Fruit fly (Drosophila melanogaster) whole organism, embryonic: ENCODE data around the gene mRRF1.
A peak's percentile ranks its signal among the peaks of the same experiment; 100 is the strongest.

Experiments
- ATbp ChIP-seq: fragments of 200-800 bp; sonication (Bioruptor generic); optimal IDR thresholded peaks from 2 replicates; lab custom pipeline; 2017; ENCODE audit warnings: missing biosample characterization, mild to moderate bottlenecking, missing genetic modification characterization, missing genetic modification reagents
- Bdp1 ChIP-seq: fragments of 200-800 bp; sonication (Bioruptor generic); optimal IDR thresholded peaks from 3 replicates; lab custom pipeline; 2016; ENCODE audit warnings: missing biosample characterization, missing genetic modification characterization
- CG10979 ChIP-seq: fragments of 200-800 bp; sonication (Bioruptor generic); optimal IDR thresholded peaks from 2 replicates; lab custom pipeline; 2018; ENCODE audit warnings: missing biosample characterization, mild to moderate bottlenecking, missing genetic modification characterization, moderate library complexity
- CG11560 ChIP-seq: fragments of 200-800 bp; sonication (Bioruptor generic); IDR thresholded peaks from 3 replicates; pipeline ENCODE4 v1.3.6; 2022; ENCODE audit warnings: missing biosample characterization, missing genetic modification characterization
- CG12769 ChIP-seq: fragments of 200-800 bp; sonication (Bioruptor generic); optimal IDR thresholded peaks from 2 replicates; lab custom pipeline; 2019; ENCODE audit warnings: missing biosample characterization, mild to moderate bottlenecking, missing genetic modification characterization, moderate library complexity
- CG12942 ChIP-seq: fragments of 200-800 bp; sonication (Bioruptor generic); optimal IDR thresholded peaks from 3 replicates; lab custom pipeline; 2016; ENCODE audit warnings: missing biosample characterization, missing genetic modification characterization
- CG14441 ChIP-seq: fragments of 200-800 bp; sonication (Bioruptor generic); IDR thresholded peaks from 2 replicates; pipeline ENCODE4 v1.3.6; 2022; ENCODE audit warnings: missing biosample characterization, missing genetic modification characterization
- CG18619 ChIP-seq: fragments of 200-800 bp; sonication (Bioruptor generic); optimal IDR thresholded peaks from 3 replicates; lab custom pipeline; 2017; ENCODE audit warnings: missing biosample characterization, mild to moderate bottlenecking, missing genetic modification characterization
- CG2678 ChIP-seq: fragments of 200-800 bp; sonication (Bioruptor generic); optimal IDR thresholded peaks from 3 replicates; lab custom pipeline; 2019; ENCODE audit warnings: missing biosample characterization, mild to moderate bottlenecking, missing genetic modification characterization, moderate library complexity
- CG2712 ChIP-seq: fragments of 200-800 bp; optimal IDR thresholded peaks from 3 replicates; lab custom pipeline; 2019; ENCODE audit warnings: missing biosample characterization, mild to moderate bottlenecking, missing genetic modification characterization, moderate library complexity
- CG31365 ChIP-seq: fragments of 200-800 bp; sonication (Bioruptor generic); optimal IDR thresholded peaks from 2 replicates; lab custom pipeline; 2018; ENCODE audit warnings: missing biosample characterization, mild to moderate bottlenecking, missing genetic modification characterization
- CG31388 ChIP-seq: fragments of 200-800 bp; sonication (Bioruptor generic); optimal IDR thresholded peaks from 2 replicates; lab custom pipeline; 2016; ENCODE audit warnings: missing biosample characterization, missing genetic modification characterization
- CG33213 ChIP-seq: fragments of 200-800 bp; sonication (Bioruptor generic); optimal IDR thresholded peaks from 3 replicates; lab custom pipeline; 2016; ENCODE audit warnings: missing biosample characterization, missing genetic modification characterization
- CG43689 ChIP-seq: fragments of 200-800 bp; sonication (Bioruptor generic); IDR thresholded peaks from 2 replicates; pipeline ENCODE4 v1.3.6; 2022; ENCODE audit warnings: missing biosample characterization, missing genetic modification characterization
- CG6683 ChIP-seq: fragments of 200-800 bp; sonication (Bioruptor generic); optimal IDR thresholded peaks from 2 replicates; lab custom pipeline; 2017; ENCODE audit warnings: missing biosample characterization, mild to moderate bottlenecking, missing genetic modification characterization, missing genetic modification reagents
- CG7372 ChIP-seq: fragments of 200-800 bp; sonication (Bioruptor generic); IDR thresholded peaks from 2 replicates; pipeline ENCODE4 v1.3.6; 2022; ENCODE audit warnings: missing biosample characterization, missing genetic modification characterization
- CG7928 ChIP-seq: fragments of 200-800 bp; sonication (Bioruptor generic); optimal IDR thresholded peaks from 2 replicates; lab custom pipeline; 2017; ENCODE audit warnings: missing biosample characterization, mild to moderate bottlenecking, missing genetic modification characterization
- CTCF ChIP-seq: fragments of 200-800 bp; sonication (Bioruptor generic); optimal IDR thresholded peaks from 2 replicates; lab custom pipeline; 2017; ENCODE audit warnings: missing biosample characterization, mild to moderate bottlenecking, missing genetic modification characterization, moderate library complexity
- Chrac-16 ChIP-seq: fragments of 200-800 bp; sonication (Bioruptor generic); optimal IDR thresholded peaks from 3 replicates; lab custom pipeline; 2016; ENCODE audit warnings: missing biosample characterization, missing genetic modification characterization
- Dip2 ChIP-seq: fragments of 200-800 bp; sonication (Bioruptor generic); IDR thresholded peaks from 2 replicates; pipeline ENCODE4 v1.3.6; 2022; ENCODE audit warnings: missing biosample characterization, missing genetic modification characterization
- H15 ChIP-seq: fragments of 200-800 bp; sonication (Bioruptor generic); IDR thresholded peaks from 3 replicates; pipeline ENCODE4 v1.3.6; 2022; ENCODE audit warnings: missing biosample characterization, missing genetic modification characterization
- HmgD ChIP-seq: fragments of 200-800 bp; sonication (Bioruptor generic); optimal IDR thresholded peaks from 3 replicates; lab custom pipeline; 2016; ENCODE audit warnings: missing biosample characterization, missing genetic modification characterization
- Hsf ChIP-seq: fragments of 200-800 bp; sonication (Bioruptor generic); optimal IDR thresholded peaks from 3 replicates; lab custom pipeline; 2016; ENCODE audit warnings: missing biosample characterization, missing genetic modification characterization
- Lhr ChIP-seq: fragments of 200-800 bp; sonication (Bioruptor generic); optimal IDR thresholded peaks from 3 replicates; lab custom pipeline; 2017; ENCODE audit warnings: mild to moderate bottlenecking, missing biosample characterization, missing genetic modification reagents, missing genetic modification characterization
- Max ChIP-seq: fragments of 200-800 bp; sonication (Bioruptor generic); optimal IDR thresholded peaks from 2 replicates; lab custom pipeline; 2016; ENCODE audit warnings: missing biosample characterization, mild to moderate bottlenecking, missing genetic modification characterization
- Nf-YA ChIP-seq: fragments of 200-800 bp; sonication (Bioruptor generic); IDR thresholded peaks from 2 replicates; pipeline ENCODE4 v1.3.6; 2022; ENCODE audit warnings: missing biosample characterization, missing genetic modification characterization
- Nf-YC ChIP-seq: fragments of 200-800 bp; optimal IDR thresholded peaks from 3 replicates; lab custom pipeline; 2019; ENCODE audit warnings: missing biosample characterization, mild to moderate bottlenecking, missing genetic modification characterization, moderate library complexity
- NfI ChIP-seq: fragments of 200-800 bp; sonication (Bioruptor generic); optimal IDR thresholded peaks from 3 replicates; lab custom pipeline; 2018; ENCODE audit warnings: missing biosample characterization, mild to moderate bottlenecking, missing genetic modification characterization, moderate library complexity
- Pdp1 ChIP-seq, 2 experiments: fragments of 200-800 bp; sonication (Bioruptor generic); optimal IDR thresholded peaks; 3 replicates each; lab custom pipeline; 2016; ENCODE audit warnings: missing biosample characterization in 2 of 2, missing genetic modification characterization in 2 of 2, mild to moderate bottlenecking in 1 of 2, moderate library complexity in 1 of 2
- Ravus ChIP-seq: fragments of 200-800 bp; sonication (Bioruptor generic); IDR thresholded peaks from 2 replicates; pipeline ENCODE4 v1.3.6; 2022; ENCODE audit warnings: missing biosample characterization, missing genetic modification characterization
- Side ChIP-seq: fragments of 200-800 bp; sonication (Bioruptor generic); optimal IDR thresholded peaks from 2 replicates; lab custom pipeline; 2016; ENCODE audit warnings: missing biosample characterization, missing genetic modification characterization
- Sry-δ ChIP-seq: fragments of 200-800 bp; sonication (Bioruptor generic); optimal IDR thresholded peaks from 2 replicates; lab custom pipeline; 2016; ENCODE audit warnings: missing biosample characterization, missing genetic modification characterization
- Xrp1 ChIP-seq: fragments of 200-800 bp; sonication (Bioruptor generic); IDR thresholded peaks from 2 replicates; pipeline ENCODE4 v1.3.6; 2022; ENCODE audit warnings: missing biosample characterization, missing genetic modification characterization
- al ChIP-seq: fragments of 200-800 bp; sonication (Bioruptor generic); IDR thresholded peaks from 2 replicates; pipeline ENCODE4 v1.3.6; 2022; ENCODE audit warnings: missing biosample characterization, missing genetic modification characterization
- bsh ChIP-seq, 2 experiments: fragments of 200-800 bp; sonication (Bioruptor generic); optimal IDR thresholded peaks; 2 replicates each; lab custom pipeline; 2017 to 2018; ENCODE audit warnings: mild to moderate bottlenecking in 2 of 2, missing biosample characterization in 2 of 2, missing genetic modification characterization in 2 of 2, moderate library complexity in 1 of 2
- crc ChIP-seq: fragments of 200-800 bp; sonication (Bioruptor generic); optimal IDR thresholded peaks from 2 replicates; lab custom pipeline; 2016; ENCODE audit warnings: missing biosample characterization, missing genetic modification characterization
- crol ChIP-seq: fragments of 200-800 bp; sonication (Bioruptor generic); IDR thresholded peaks from 2 replicates; pipeline ENCODE4 v1.3.6; 2022; ENCODE audit warnings: missing biosample characterization, missing genetic modification characterization
- disco-r ChIP-seq: fragments of 200-800 bp; sonication (Bioruptor generic); optimal IDR thresholded peaks from 2 replicates; lab custom pipeline; 2016; ENCODE audit warnings: missing biosample characterization, missing genetic modification characterization
- dysf ChIP-seq: fragments of 200-800 bp; sonication (Bioruptor generic); IDR thresholded peaks from 3 replicates; pipeline ENCODE4 v1.3.6; 2022; ENCODE audit warnings: missing biosample characterization, missing genetic modification characterization
- fd64A ChIP-seq: fragments of 200-800 bp; sonication (Bioruptor generic); optimal IDR thresholded peaks from 3 replicates; lab custom pipeline; 2018; ENCODE audit warnings: missing biosample characterization, mild to moderate bottlenecking, missing genetic modification characterization
- gce ChIP-seq: fragments of 200-800 bp; sonication (Bioruptor generic); IDR thresholded peaks from 3 replicates; pipeline ENCODE4 v1.3.6; 2022; ENCODE audit warnings: missing biosample characterization, missing genetic modification characterization
- gem ChIP-seq: fragments of 200-800 bp; sonication (Bioruptor generic); optimal IDR thresholded peaks from 2 replicates; lab custom pipeline; 2019; ENCODE audit warnings: missing biosample characterization, mild to moderate bottlenecking, missing genetic modification characterization, moderate library complexity
- onecut ChIP-seq: fragments of 200-800 bp; sonication (Bioruptor generic); IDR thresholded peaks from 2 replicates; pipeline ENCODE4 v1.3.6; 2022; ENCODE audit warnings: missing biosample characterization, missing genetic modification characterization
- p53 ChIP-seq: fragments of 200-800 bp; sonication (Bioruptor generic); optimal IDR thresholded peaks from 2 replicates; lab custom pipeline; 2016; ENCODE audit warnings: missing biosample characterization, missing genetic modification characterization
- psq ChIP-seq: fragments of 200-800 bp; sonication (Bioruptor generic); optimal IDR thresholded peaks from 2 replicates; lab custom pipeline; 2017; ENCODE audit warnings: missing biosample characterization, missing genetic modification characterization
- row ChIP-seq: fragments of 200-800 bp; sonication (Bioruptor generic); IDR thresholded peaks from 3 replicates; pipeline ENCODE4 v1.3.6; 2022; ENCODE audit warnings: missing biosample characterization, missing genetic modification characterization
- run ChIP-seq: fragments of 200-800 bp; sonication (Bioruptor generic); optimal IDR thresholded peaks from 3 replicates; lab custom pipeline; 2018; ENCODE audit warnings: missing biosample characterization, mild to moderate bottlenecking, missing genetic modification characterization
- seq ChIP-seq: fragments of 200-800 bp; sonication (Bioruptor generic); IDR thresholded peaks from 2 replicates; pipeline ENCODE4 v1.3.6; 2022; ENCODE audit warnings: missing biosample characterization, missing genetic modification characterization
- slbo ChIP-seq: fragments of 200-800 bp; sonication (Bioruptor generic); IDR thresholded peaks from 2 replicates; pipeline ENCODE4 v1.3.6; 2022; ENCODE audit warnings: missing biosample characterization, missing genetic modification characterization
- sr ChIP-seq: fragments of 200-800 bp; sonication (Bioruptor generic); IDR thresholded peaks from 3 replicates; pipeline ENCODE4 v1.3.6; 2022; ENCODE audit warnings: missing biosample characterization, missing genetic modification characterization
- tap ChIP-seq: fragments of 200-800 bp; optimal IDR thresholded peaks from 3 replicates; lab custom pipeline; 2019; ENCODE audit warnings: missing biosample characterization, mild to moderate bottlenecking, missing genetic modification characterization, moderate library complexity
- yki ChIP-seq: fragments of >200 bp; optimal IDR thresholded peaks from 3 replicates; lab custom pipeline; 2018
- z ChIP-seq: fragments of 200-800 bp; sonication (Bioruptor generic); IDR thresholded peaks from 3 replicates; pipeline ENCODE4 v1.3.6; 2022; ENCODE audit warnings: missing biosample characterization, missing genetic modification characterization

mRRF1 gene

dm6 chr3L:9397156-9397555, 33.0 kb downstream of the mRRF1 start (continued):
- TF ChIP-seq row (GFP tag; lab: Robert Waterston, UW) = no peak
- TF ChIP-seq Ravus (GFP tag; lab: Robert Waterston, UW) = no peak
- no peak for TF ChIP-seq Hsf (GFP tag; lab: Kevin White, UChicago)
- TF ChIP-seq Sry-δ (GFP tag; lab: Kevin White, UChicago) = peak; percentile 28
- 0 out of 3 replicates have a peak, but pooled peaks have one; percentile 53 for TF ChIP-seq z (GFP tag; lab: Robert Waterston, UW)
- peak; percentile 55 for TF ChIP-seq tap (tag; lab: Kevin White, UChicago)
- TF ChIP-seq gem (tag; lab: Kevin White, UChicago) = peak; percentile 47
- TF ChIP-seq CG31365 (tag; lab: Kevin White, UChicago) = peak; percentile 82
- peak; percentile 52 for TF ChIP-seq CG18619 (GFP tag; lab: Kevin White, UChicago)
- no peak for TF ChIP-seq disco-r
- TF ChIP-seq onecut (GFP tag; lab: Robert Waterston, UW) = peak; percentile 63
- TF ChIP-seq CG12769 (tag; lab: Kevin White, UChicago) = peak; percentile 78
- TF ChIP-seq crc (GFP tag; lab: Kevin White, UChicago) = peak; percentile 76
- no peak for TF ChIP-seq CG31388
- no peak for TF ChIP-seq p53
- TF ChIP-seq CG7372 (GFP tag; lab: Robert Waterston, UW) = no peak
- peak; percentile 36 for TF ChIP-seq CTCF (GFP tag; lab: Kevin White, UChicago)
- no peak for TF ChIP-seq Dip2 (GFP tag; lab: Robert Waterston, UW)
- no peak for TF ChIP-seq CG10979 (tag; lab: Kevin White, UChicago)
- no peak for TF ChIP-seq HmgD
- peak; percentile 66 for TF ChIP-seq Xrp1 (GFP tag; lab: Robert Waterston, UW)
- TF ChIP-seq Lhr (GFP tag; lab: Kevin White, UChicago) = no peak
- TF ChIP-seq CG11560 = no peak
- TF ChIP-seq CG7928 (GFP tag; lab: Kevin White, UChicago) = peak; percentile 43
- peak; percentile 5; the same call in 1 of the 3 replicates for TF ChIP-seq dysf (GFP tag; lab: Robert Waterston, UW)
- TF ChIP-seq CG43689 (GFP tag; lab: Robert Waterston, UW) = no peak
- TF ChIP-seq Chrac-16 (GFP tag; lab: Kevin White, UChicago) = no peak
- TF ChIP-seq slbo (GFP tag; lab: Robert Waterston, UW) = no peak; the same call in 1 of the 2 replicates
- peak; percentile 82 for TF ChIP-seq fd64A
- TF ChIP-seq CG33213 (GFP tag; lab: Kevin White, UChicago) = peak; percentile 75
- no peak for TF ChIP-seq crol (GFP tag; lab: Robert Waterston, UW)
- TF ChIP-seq CG12942 (GFP tag; lab: Kevin White, UChicago) = peak; percentile 16
- no peak for TF ChIP-seq yki (lab: Kevin White, UChicago)
- TF ChIP-seq sr (GFP tag; lab: Robert Waterston, UW) = 0 out of 3 replicates have a peak, but pooled peaks have one; percentile 47
- TF ChIP-seq gce = no peak
- peak; percentile 86 for TF ChIP-seq Side (GFP tag; lab: Kevin White, UChicago)
- peak; percentile 35; the same call in 1 of the 2 replicates for TF ChIP-seq seq (GFP tag; lab: Robert Waterston, UW)
- TF ChIP-seq Bdp1 (GFP tag; lab: Kevin White, UChicago) = peak; percentile 18
- TF ChIP-seq CG14441 (GFP tag; lab: Robert Waterston, UW) = peak; percentile 33; the same call in 1 of the 2 replicates
- peak; percentile 17 to 24 for TF ChIP-seq Pdp1 (GFP tag; optimal IDR thresholded peaks at IDR 0.05; lab: Kevin White, UChicago)
- TF ChIP-seq psq (GFP tag; lab: Kevin White, UChicago) = no peak
- TF ChIP-seq Nf-YA = 0 out of 2 replicates have a peak, but pooled peaks have one; percentile 31
- 0 out of 2 replicates have a peak, but pooled peaks have one; percentile 18 for TF ChIP-seq al (GFP tag; lab: Robert Waterston, UW)
- peak; percentile 81 for TF ChIP-seq CG6683 (GFP tag; lab: Kevin White, UChicago)
- TF ChIP-seq bsh (GFP tag; optimal IDR thresholded peaks at IDR 0.05; lab: Kevin White, UChicago) = peak in 1 of 2 experiments; percentile 4
- no peak for TF ChIP-seq run (tag; lab: Kevin White, UChicago)
- TF ChIP-seq NfI (GFP tag; lab: Kevin White, UChicago) = peak; percentile 38
- peak; percentile 57 for TF ChIP-seq Max (GFP tag; lab: Kevin White, UChicago)
- TF ChIP-seq ATbp (GFP tag; lab: Kevin White, UChicago) = peak; percentile 72
- no peak for TF ChIP-seq H15 (GFP tag; lab: Robert Waterston, UW)
- TF ChIP-seq CG2712 (tag; lab: Kevin White, UChicago) = peak; percentile 47
- TF ChIP-seq Nf-YC (tag; lab: Kevin White, UChicago) = peak; percentile 22
- peak; percentile 87 for TF ChIP-seq CG2678
